Fruit fly (Drosophila melanogaster): ENCODE results near the gene CG34244.

- TF ChIP-seq CG8159 (tag; optimal IDR thresholded peaks at IDR 0.05) (no peak), CG10348 (GFP tag; IDR thresholded peaks at IDR 0.05) (no peak), CG13204 (GFP tag; optimal IDR thresholded peaks at IDR 0.05) (no peak), CG12605 (GFP tag; IDR thresholded peaks at IDR 0.05) (no peak), Pif1A (GFP tag; optimal IDR thresholded peaks at IDR 0.05) (no peak), CG32121 (GFP tag; IDR thresholded peaks at IDR 0.05) (no peak), EcR (GFP tag; optimal IDR thresholded peaks at IDR 0.05) (no peak), Pif1B (GFP tag; optimal IDR thresholded peaks at IDR 0.05) (no peak), gl (tag; optimal IDR thresholded peaks at IDR 0.05) (no peak), rn (GFP tag; IDR thresholded peaks at IDR 0.05) (no peak), CG4496 (GFP tag; IDR thresholded peaks at IDR 0.05) (no peak)
Observed at dm6 chr3L:14282139-14282538, 46.4 kb upstream of the CG34244 start.
